Fruit fly (Drosophila melanogaster): ENCODE data around the gene Marf.
A peak's percentile ranks its signal among the peaks of the same experiment; 100 is the strongest.

The Marf gene

dm6 chrX:6365632-6366356, at the start of gene Marf, which contains the start of gene swa (continued):
- TF ChIP-seq CG10321 (GFP tag; IDR thresholded peaks at IDR 0.05) (no peak), CG6254 (GFP tag; optimal IDR thresholded peaks at IDR 0.05) (no peak), bab2 (GFP tag; optimal IDR thresholded peaks at IDR 0.05) (no peak), ems (GFP tag; optimal IDR thresholded peaks at IDR 0.05) (no peak), CG1529 (GFP tag; optimal IDR thresholded peaks at IDR 0.05) (no peak), CG14014 (GFP tag; IDR thresholded peaks at IDR 0.05) (no peak), CG9876 (GFP tag; optimal IDR thresholded peaks at IDR 0.05) (no peak), CG2875 (GFP tag; optimal IDR thresholded peaks at IDR 0.05) (no peak), CG15479 (GFP tag; optimal IDR thresholded peaks at IDR 0.05) (no peak), CG9437 (GFP tag; optimal IDR thresholded peaks at IDR 0.05) (no peak), Ptx1 (GFP tag; IDR thresholded peaks at IDR 0.05) (no peak), crc (GFP tag; optimal IDR thresholded peaks at IDR 0.05) (no peak), CG14667 (GFP tag; IDR thresholded peaks at IDR 0.05) (no peak), hb (GFP tag; IDR thresholded peaks at IDR 0.05; ENCODE audit: partially characterized antibody) (no peak), CG2120 (GFP tag; optimal IDR thresholded peaks at IDR 0.05) (no peak), Tbp (GFP tag; optimal IDR thresholded peaks at IDR 0.05) (no peak), ase (GFP tag; IDR thresholded peaks at IDR 0.05) (no peak), CG8478 (optimal IDR thresholded peaks at IDR 0.05) (no peak), pb (GFP tag; optimal IDR thresholded peaks at IDR 0.05) (no peak), ERR (GFP tag; optimal IDR thresholded peaks at IDR 0.05) (no peak), row (GFP tag; IDR thresholded peaks at IDR 0.05) (peak; percentile 6; the same call in 1 of the 3 replicates), Atf-2 (GFP tag; optimal IDR thresholded peaks at IDR 0.05) (no peak), sob (GFP tag; IDR thresholded peaks at IDR 0.05) (no peak), Fer2 (tag; optimal IDR thresholded peaks at IDR 0.05) (no peak), CG3838 (GFP tag; optimal IDR thresholded peaks at IDR 0.05) (no peak), vvl (GFP tag; IDR thresholded peaks at IDR 0.05) (peak; percentile 13; the same call in 1 of the 2 replicates), Oli (tag; optimal IDR thresholded peaks at IDR 0.05) (no peak), Hr3 (GFP tag; optimal IDR thresholded peaks at IDR 0.05) (no peak), CG8388 (GFP tag; optimal IDR thresholded peaks at IDR 0.05) (no peak), aop (GFP tag; IDR thresholded peaks at IDR 0.05) (no peak), sc (optimal IDR thresholded peaks at IDR 0.05) (no peak), sc (GFP tag; optimal IDR thresholded peaks at IDR 0.05) (no peak), HLH54F (GFP tag; optimal IDR thresholded peaks at IDR 0.05) (no peak), nau (GFP tag; optimal IDR thresholded peaks at IDR 0.05) (no peak), Pdp1 (GFP tag; optimal IDR thresholded peaks at IDR 0.05) (peak in 1 of 2 experiments; percentile 95), Rx (GFP tag; IDR thresholded peaks at IDR 0.05) (no peak), CG32532 (GFP tag; IDR thresholded peaks at IDR 0.05) (no peak), trem (tag; optimal IDR thresholded peaks at IDR 0.05) (peak; percentile 31), kni (GFP tag; optimal IDR thresholded peaks at IDR 0.05) (no peak), CG7786 (GFP tag; optimal IDR thresholded peaks at IDR 0.05) (no peak), Blimp-1 (GFP tag; optimal IDR thresholded peaks at IDR 0.05) (no peak), HLH4C (GFP tag; IDR thresholded peaks at IDR 0.05; ENCODE audit: partially characterized antibody) (no peak), slou (GFP tag; optimal IDR thresholded peaks at IDR 0.05) (no peak), knrl (GFP tag; IDR thresholded peaks at IDR 0.05; ENCODE audit: partially characterized antibody) (peak; percentile 22; the same call in 1 of the 3 replicates), Sry-β (GFP tag; optimal IDR thresholded peaks at IDR 0.05) (no peak), sim (GFP tag; IDR thresholded peaks at IDR 0.05) (no peak)

Data from whole organism, embryonic.